Worm (Caenorhabditis elegans) whole organism, L3 larva: ENCODE data around the gene cri-3.

Experiments used
- R02D3.7 ChIP-seq: fragments of 150-350 bp; optimal IDR thresholded peaks from 2 replicates; lab custom pipeline; 2014; ENCODE audit warnings: missing biosample characterization, missing genetic modification characterization
- ZK546.5 ChIP-seq: sonication (generic microtip); optimal IDR thresholded peaks from 2 replicates; lab custom pipeline; 2017; ENCODE audit warnings: missing biosample characterization, missing genetic modification characterization
- ama-1 ChIP-seq: fragments of 150-350 bp; optimal IDR thresholded peaks from 2 replicates; lab custom pipeline; 2018
- ceh-16 ChIP-seq: sonication (generic microtip); optimal IDR thresholded peaks from 2 replicates; lab custom pipeline; 2017; ENCODE audit warnings: missing biosample characterization, missing genetic modification characterization
- ceh-28 ChIP-seq: fragments of 150-350 bp; optimal IDR thresholded peaks from 2 replicates; lab custom pipeline; 2014; ENCODE audit warnings: missing biosample characterization, missing genetic modification reagents, missing genetic modification characterization
- ceh-9 ChIP-seq: sonication (generic microtip); optimal IDR thresholded peaks from 2 replicates; lab custom pipeline; 2018; ENCODE audit warnings: missing biosample characterization, missing genetic modification characterization
- daf-12 ChIP-seq: fragments of 150-350 bp; optimal IDR thresholded peaks from 2 replicates; lab custom pipeline; 2014; ENCODE audit warnings: missing biosample characterization, missing genetic modification reagents, missing genetic modification characterization
- egl-27 ChIP-seq: sonication (generic microtip); optimal IDR thresholded peaks from 4 replicates; lab custom pipeline; 2017; ENCODE audit warnings: missing biosample characterization, missing genetic modification reagents, missing genetic modification characterization
- elt-1 ChIP-seq: fragments of 150-350 bp; optimal IDR thresholded peaks from 2 replicates; lab custom pipeline; 2014; ENCODE audit warnings: missing biosample characterization, missing genetic modification characterization
- elt-2 ChIP-seq: sonication (generic microtip); optimal IDR thresholded peaks from 2 replicates; lab custom pipeline; 2016; ENCODE audit warnings: missing genetic modification reagents, mild to moderate bottlenecking, missing genetic modification characterization, missing compliant biosample characterization
- elt-3 ChIP-seq, 3 experiments: fragments of 150-350 bp in 1 of 3; sonication (generic microtip) in 2 of 3; optimal IDR thresholded peaks; 2 replicates in 2 of 3; 4 replicates in 1 of 3; lab custom pipeline; 2014 to 2017; ENCODE audit warnings: missing biosample characterization in 3 of 3, missing genetic modification characterization in 3 of 3
- eor-1 ChIP-seq, 2 experiments: fragments of 150-350 bp; optimal IDR thresholded peaks; 2 replicates each; lab custom pipeline; 2014 to 2018; ENCODE audit warnings: missing biosample characterization in 2 of 2, missing genetic modification characterization in 2 of 2
- fkh-10 ChIP-seq: sonication (generic microtip); optimal IDR thresholded peaks from 2 replicates; lab custom pipeline; 2017; ENCODE audit warnings: missing biosample characterization, missing genetic modification reagents, missing genetic modification characterization
- fos-1 ChIP-seq: fragments of 150-350 bp; optimal IDR thresholded peaks from 2 replicates; lab custom pipeline; 2014; ENCODE audit warnings: missing biosample characterization, missing genetic modification characterization
- hmg-11 ChIP-seq: sonication (generic microtip); optimal IDR thresholded peaks from 2 replicates; lab custom pipeline; 2016; ENCODE audit warnings: missing genetic modification characterization, missing compliant biosample characterization
- lin-15B ChIP-seq: fragments of 150-350 bp; optimal IDR thresholded peaks from 2 replicates; lab custom pipeline; 2014; ENCODE audit warnings: missing biosample characterization, missing genetic modification characterization
- lsy-12 ChIP-seq: sonication (generic microtip); optimal IDR thresholded peaks from 2 replicates; lab custom pipeline; 2016; ENCODE audit warnings: mild to moderate bottlenecking, missing genetic modification characterization, missing compliant biosample characterization
- mml-1 ChIP-seq: fragments of 150-350 bp; sonication (generic microtip); optimal IDR thresholded peaks from 3 replicates; lab custom pipeline; 2014; ENCODE audit warnings: missing biosample characterization, missing genetic modification characterization
- nfya-1 ChIP-seq: sonication (generic microtip); optimal IDR thresholded peaks from 2 replicates; lab custom pipeline; 2017; ENCODE audit warnings: missing genetic modification characterization, mild to moderate bottlenecking, missing compliant biosample characterization, antibody characterized with exemption, moderate library complexity; ENCODE audit not compliant: insufficient read depth
- nhr-12 ChIP-seq: fragments of 150-350 bp; optimal IDR thresholded peaks from 2 replicates; lab custom pipeline; 2014; ENCODE audit warnings: missing biosample characterization, missing genetic modification characterization
- nhr-23 ChIP-seq: fragments of 150-350 bp; optimal IDR thresholded peaks from 2 replicates; lab custom pipeline; 2014; ENCODE audit warnings: missing biosample characterization, missing genetic modification reagents, missing genetic modification characterization
- nhr-237 ChIP-seq: fragments of 150-350 bp; optimal IDR thresholded peaks from 2 replicates; lab custom pipeline; 2014; ENCODE audit warnings: missing biosample characterization, missing genetic modification characterization
- nhr-25 ChIP-seq: sonication (generic microtip); optimal IDR thresholded peaks from 2 replicates; lab custom pipeline; 2017; ENCODE audit warnings: missing biosample characterization, missing genetic modification characterization
- nhr-43 ChIP-seq: sonication (generic microtip); optimal IDR thresholded peaks from 2 replicates; lab custom pipeline; 2016; ENCODE audit warnings: mild to moderate bottlenecking, missing genetic modification characterization, missing compliant biosample characterization; ENCODE audit not compliant: poor library complexity, severe bottlenecking
- nhr-67 ChIP-seq: fragments of 150-350 bp; optimal IDR thresholded peaks from 2 replicates; lab custom pipeline; 2014; ENCODE audit warnings: missing biosample characterization, missing genetic modification characterization
- nhr-77 ChIP-seq: fragments of 150-350 bp; optimal IDR thresholded peaks from 2 replicates; lab custom pipeline; 2014; ENCODE audit warnings: missing biosample characterization, missing genetic modification characterization
- pha-4 ChIP-seq: fragments of 150-350 bp; optimal IDR thresholded peaks from 2 replicates; lab custom pipeline; 2014; ENCODE audit warnings: missing biosample characterization, missing genetic modification reagents, missing genetic modification characterization
- pqm-1 ChIP-seq: fragments of 150-350 bp; optimal IDR thresholded peaks from 2 replicates; lab custom pipeline; 2017; ENCODE audit warnings: missing biosample characterization, missing genetic modification characterization, inconsistent platforms
- sea-2 ChIP-seq: fragments of 150-350 bp; sonication (generic microtip); optimal IDR thresholded peaks from 4 replicates; lab custom pipeline; 2014; ENCODE audit warnings: missing biosample characterization, missing genetic modification reagents, missing genetic modification characterization
- skn-1 ChIP-seq: fragments of 150-350 bp; optimal IDR thresholded peaks from 2 replicates; lab custom pipeline; 2014; ENCODE audit warnings: missing biosample characterization, missing genetic modification characterization
- snpc-4 ChIP-seq: fragments of 150-350 bp; optimal IDR thresholded peaks from 2 replicates; lab custom pipeline; 2014; ENCODE audit warnings: missing biosample characterization, missing genetic modification characterization
- tbx-2 ChIP-seq: sonication (generic microtip); optimal IDR thresholded peaks from 2 replicates; lab custom pipeline; 2016; ENCODE audit warnings: mild to moderate bottlenecking, missing genetic modification characterization, missing compliant biosample characterization
- unc-39 ChIP-seq: sonication (generic microtip); optimal IDR thresholded peaks from 4 replicates; lab custom pipeline; 2017; ENCODE audit warnings: missing biosample characterization, missing genetic modification characterization
- unc-62 ChIP-seq: fragments of 150-350 bp; sonication (generic microtip); optimal IDR thresholded peaks from 4 replicates; lab custom pipeline; 2014; ENCODE audit warnings: missing biosample characterization, missing genetic modification reagents, missing genetic modification characterization
- zag-1 ChIP-seq: fragments of 150-350 bp; optimal IDR thresholded peaks from 2 replicates; lab custom pipeline; 2014; ENCODE audit warnings: missing biosample characterization, missing genetic modification characterization
- ztf-11 ChIP-seq: fragments of 150-350 bp; optimal IDR thresholded peaks from 2 replicates; lab custom pipeline; 2014; ENCODE audit warnings: missing biosample characterization, missing genetic modification characterization

Gene cri-3

ce11 chrIII:3425438-3425837, 29.3 kb downstream of the cri-3 start, which contains the start of gene metl-18:
metl-18 (plus strand) TSS chrIII:3425738.
- TF ChIP-seq unc-62 (GFP tag; lab: Kevin White, UChicago) = no peak
- no peak for TF ChIP-seq nhr-23 (tag; lab: Kevin White, UChicago)
- no peak for TF ChIP-seq daf-12 (tag; lab: Kevin White, UChicago)
- TF ChIP-seq elt-1 (tag; lab: Kevin White, UChicago) = no peak
- no peak for TF ChIP-seq nhr-43
- TF ChIP-seq nhr-77 = no peak
- TF ChIP-seq, all 47 proteins: peak for 0

ce11 chrIII:3426741-3427140, 30.6 kb downstream of the cri-3 start:
- TF ChIP-seq hmg-11 (no peak), zag-1 (tag; lab: Kevin White, UChicago) (no peak), ZK546.5 (tag; lab: Kevin White, UChicago) (no peak), ztf-11 (no peak), elt-2 (peak; percentile 2), ama-1 (lab: Kevin White, UChicago) (no peak), nfya-1 (tag; lab: Kevin White, UChicago) (peak; percentile 12)

- no peak for TF ChIP-seq nhr-43
- TF ChIP-seq unc-39 (tag; lab: Kevin White, UChicago) = no peak
- no peak for TF ChIP-seq ceh-28 (tag; lab: Kevin White, UChicago)
- TF ChIP-seq lin-15B (tag; lab: Kevin White, UChicago) = no peak
- no peak for TF ChIP-seq nhr-237 (tag; lab: Kevin White, UChicago)
- TF ChIP-seq ceh-9 (tag; lab: Kevin White, UChicago) = no peak
- no peak for TF ChIP-seq ama-1 (lab: Kevin White, UChicago)
- no peak for TF ChIP-seq mml-1 (tag; lab: Kevin White, UChicago)
- no peak for TF ChIP-seq fkh-10
- no peak for TF ChIP-seq snpc-4 (tag; lab: Kevin White, UChicago)
- TF ChIP-seq egl-27 (tag; lab: Kevin White, UChicago) = no peak
- TF ChIP-seq pha-4 = no peak
- no peak for TF ChIP-seq nhr-77
- no peak for TF ChIP-seq zag-1 (tag; lab: Kevin White, UChicago)
- no peak for TF ChIP-seq ceh-16
- TF ChIP-seq, all 47 proteins: peak for 0
These were observed 32.4 kb downstream of the cri-3 start for ce11 chrIII:3428574-3428973.

- TF ChIP-seq nhr-25 (tag; lab: Kevin White, UChicago) = no peak
- TF ChIP-seq unc-62 (GFP tag; lab: Kevin White, UChicago) = no peak
- TF ChIP-seq ceh-28 (tag; lab: Kevin White, UChicago) = peak; percentile 76
- TF ChIP-seq ceh-16 = no peak
These were observed 33.6 kb downstream of the cri-3 start for ce11 chrIII:3429761-3430160.

ce11 chrIII:3430667-3431066, 34.5 kb downstream of the cri-3 start:
- TF ChIP-seq lsy-12 (tag; lab: Kevin White, UChicago) = no peak
- TF ChIP-seq ceh-28 (tag; lab: Kevin White, UChicago) = peak; percentile 67
- TF ChIP-seq pha-4 = no peak
- TF ChIP-seq snpc-4 (tag; lab: Kevin White, UChicago) = no peak
- no peak for TF ChIP-seq eor-1 (tag; optimal IDR thresholded peaks at IDR 0.05; lab: Kevin White, UChicago)
- no peak for TF ChIP-seq egl-27 (tag; lab: Kevin White, UChicago)

DNA sequence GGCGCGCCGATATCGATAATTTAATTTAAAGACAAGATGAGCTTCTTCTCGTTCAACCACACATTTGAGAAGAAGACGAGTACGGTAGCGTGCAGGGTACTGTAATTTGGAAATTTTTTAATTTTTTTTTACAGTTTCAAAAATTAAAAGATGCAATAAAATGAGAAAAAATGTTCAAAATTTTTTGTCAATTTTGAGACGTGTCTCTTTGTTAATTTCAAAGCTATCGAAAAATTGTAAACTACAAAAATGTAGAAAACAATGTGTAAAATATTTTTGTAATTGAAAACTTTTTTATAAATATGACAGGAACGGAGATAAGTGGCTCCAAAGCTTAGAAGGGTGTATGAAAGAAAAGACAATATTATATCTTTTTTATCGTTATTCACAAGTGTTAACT, 35.2 kb downstream of the cri-3 start, which contains the start of gene K01A11.1:
Gene K01A11.1 (minus strand): TSS at position 101 of the 400 bp plus-strand sequence.
- TF ChIP-seq tbx-2 (tag; lab: Kevin White, UChicago) (no peak), elt-3 (tag; optimal IDR thresholded peaks at IDR 0.05; lab: Kevin White, UChicago) (no peak), skn-1 (tag; lab: Kevin White, UChicago) (no peak), eor-1 (tag; optimal IDR thresholded peaks at IDR 0.05; lab: Kevin White, UChicago) (no peak), ama-1 (lab: Kevin White, UChicago) (no peak), unc-62 (GFP tag; lab: Kevin White, UChicago) (no peak), zag-1 (tag; lab: Kevin White, UChicago) (no peak), lsy-12 (tag; lab: Kevin White, UChicago) (no peak), R02D3.7 (tag; lab: Kevin White, UChicago) (no peak), nhr-67 (tag; lab: Kevin White, UChicago) (no peak), ceh-9 (tag; lab: Kevin White, UChicago) (no peak), nhr-12 (tag; lab: Kevin White, UChicago) (no peak), pqm-1 (tag; lab: Kevin White, UChicago) (no peak), fos-1 (tag; lab: Kevin White, UChicago) (no peak), fkh-10 (no peak), ceh-16 (no peak), nhr-237 (tag; lab: Kevin White, UChicago) (no peak), sea-2 (GFP tag; lab: Kevin White, UChicago) (no peak)
